Worm (Caenorhabditis elegans) whole organism, L4 larva: ENCODE measurements around the gene C14C6.2.
A peak's percentile ranks its signal among the peaks of the same experiment; 100 is the strongest.

Source experiments
- D1046.2 ChIP-seq: fragments of 200-800 bp; sonication (Bioruptor generic); IDR thresholded peaks from 2 replicates; pipeline ENCODE4 v1.3.6; 2022; ENCODE audit warnings: missing genetic modification characterization, missing compliant biosample characterization
- F10B5.3 ChIP-seq: sonication (generic microtip); optimal IDR thresholded peaks from 2 replicates; lab custom pipeline; 2016; ENCODE audit warnings: mild to moderate bottlenecking, missing genetic modification characterization, missing compliant biosample characterization
- F37D6.2 ChIP-seq: sonication (generic microtip); optimal IDR thresholded peaks from 2 replicates; lab custom pipeline; 2016; ENCODE audit warnings: mild to moderate bottlenecking, missing genetic modification characterization, missing compliant biosample characterization
- F49E8.2 ChIP-seq: sonication (generic microtip); optimal IDR thresholded peaks from 2 replicates; lab custom pipeline; 2016; ENCODE audit warnings: missing compliant biosample characterization, mild to moderate bottlenecking, missing genetic modification characterization, borderline replicate concordance
- R02D3.7 ChIP-seq: fragments of 150-350 bp; sonication (generic microtip); optimal IDR thresholded peaks from 3 replicates; lab custom pipeline; 2014; ENCODE audit warnings: missing biosample characterization, missing genetic modification characterization
- T26A8.4 ChIP-seq: fragments of 200-800 bp; sonication (Bioruptor generic); IDR thresholded peaks from 2 replicates; pipeline ENCODE4 v1.3.6; 2022; ENCODE audit warnings: missing genetic modification characterization, missing compliant biosample characterization
- Y5F2A.4 ChIP-seq: fragments of 200-800 bp; sonication (Bioruptor generic); optimal IDR thresholded peaks from 2 replicates; lab custom pipeline; 2018; ENCODE audit warnings: mild to moderate bottlenecking, missing genetic modification characterization, missing compliant biosample characterization
- Y75B8A.6 ChIP-seq: fragments of 200-800 bp; sonication (Bioruptor generic); IDR thresholded peaks from 2 replicates; pipeline ENCODE4 v1.3.6; 2022; ENCODE audit warnings: missing genetic modification reagents, missing genetic modification characterization, missing compliant biosample characterization
- ama-1 ChIP-seq: fragments of 150-350 bp; optimal IDR thresholded peaks from 2 replicates; lab custom pipeline; 2014; ENCODE audit warnings: inconsistent platforms, mixed read lengths
- ceh-20 ChIP-seq: fragments of 200-800 bp; sonication (Bioruptor generic); IDR thresholded peaks from 2 replicates; pipeline ENCODE4 v1.3.6; 2022; ENCODE audit warnings: missing genetic modification reagents, missing genetic modification characterization, missing compliant biosample characterization
- ceh-28 ChIP-seq: fragments of 150-350 bp; optimal IDR thresholded peaks from 2 replicates; lab custom pipeline; 2014; ENCODE audit warnings: missing biosample characterization, missing genetic modification reagents, missing genetic modification characterization
- ceh-44 ChIP-seq: fragments of 200-800 bp; sonication (Bioruptor generic); IDR thresholded peaks from 2 replicates; pipeline ENCODE4 v1.3.6; 2022; ENCODE audit warnings: missing genetic modification reagents, missing genetic modification characterization, missing compliant biosample characterization
- ceh-62 ChIP-seq: sonication (generic microtip); optimal IDR thresholded peaks from 2 replicates; lab custom pipeline; 2017; ENCODE audit warnings: missing biosample characterization, missing genetic modification characterization
- daf-12 ChIP-seq: fragments of 150-350 bp; optimal IDR thresholded peaks from 2 replicates; lab custom pipeline; 2014; ENCODE audit warnings: missing biosample characterization, missing genetic modification reagents, missing genetic modification characterization
- daf-19 ChIP-seq: fragments of 200-800 bp; sonication (Bioruptor generic); conservative IDR thresholded peaks from 2 replicates; pipeline ENCODE4 v1.3.6; 2022; ENCODE audit warnings: missing genetic modification characterization, missing compliant biosample characterization
- dmd-6 ChIP-seq: fragments of 200-800 bp; sonication (Bioruptor generic); IDR thresholded peaks from 2 replicates; pipeline ENCODE4 v1.3.6; 2022; ENCODE audit warnings: missing genetic modification reagents, missing genetic modification characterization, missing compliant biosample characterization
- dmd-8 ChIP-seq: fragments of 200-800 bp; sonication (Bioruptor generic); IDR thresholded peaks from 2 replicates; pipeline ENCODE4 v1.3.6; 2022; ENCODE audit warnings: missing genetic modification characterization, missing compliant biosample characterization
- dpl-1 ChIP-seq: fragments of 150-350 bp; optimal IDR thresholded peaks from 2 replicates; lab custom pipeline; 2014; ENCODE audit warnings: missing biosample characterization, missing genetic modification reagents, missing genetic modification characterization
- egl-43 ChIP-seq: fragments of 200-800 bp; sonication (Bioruptor generic); IDR thresholded peaks from 2 replicates; pipeline ENCODE4 v1.3.6; 2022; ENCODE audit warnings: missing genetic modification reagents, missing genetic modification characterization, missing compliant biosample characterization
- fos-1 ChIP-seq: fragments of 150-350 bp; optimal IDR thresholded peaks from 2 replicates; lab custom pipeline; 2014; ENCODE audit warnings: missing biosample characterization, missing genetic modification characterization
- hlh-30 ChIP-seq: sonication (generic microtip); optimal IDR thresholded peaks from 2 replicates; lab custom pipeline; 2017; ENCODE audit warnings: antibody characterized with exemption, mild to moderate bottlenecking, missing genetic modification characterization, missing compliant biosample characterization; ENCODE audit not compliant: insufficient read depth
- lin-13 ChIP-seq: fragments of 150-350 bp; optimal IDR thresholded peaks from 2 replicates; lab custom pipeline; 2014; ENCODE audit warnings: missing biosample characterization, missing genetic modification reagents, missing genetic modification characterization
- lin-15B ChIP-seq: fragments of 150-350 bp; sonication (generic microtip); optimal IDR thresholded peaks from 3 replicates; lab custom pipeline; 2014; ENCODE audit warnings: missing biosample characterization, missing genetic modification characterization
- lin-29 ChIP-seq: fragments of 200-800 bp; sonication (Bioruptor generic); IDR thresholded peaks from 2 replicates; pipeline ENCODE4 v1.3.6; 2022; ENCODE audit warnings: missing genetic modification reagents, missing genetic modification characterization, missing compliant biosample characterization
- lsy-2 ChIP-seq, 2 experiments: fragments of 150-350 bp in 1 of 2; sonication (generic microtip) in 1 of 2; optimal IDR thresholded peaks; 2 replicates each; lab custom pipeline; 2014 to 2017; ENCODE audit warnings: missing biosample characterization in 2 of 2, missing genetic modification characterization in 2 of 2
- madf-5 ChIP-seq, 2 experiments: fragments of 200-800 bp; sonication (Bioruptor generic); IDR thresholded peaks; 2 replicates each; pipeline ENCODE4 v1.3.6; 2022; ENCODE audit warnings: missing compliant biosample characterization in 2 of 2, missing genetic modification characterization in 2 of 2
- mdt-29 ChIP-seq: fragments of 200-800 bp; sonication (Bioruptor generic); IDR thresholded peaks from 2 replicates; pipeline ENCODE4 v1.3.6; 2022; ENCODE audit warnings: missing genetic modification reagents, missing genetic modification characterization, missing compliant biosample characterization
- mep-1 ChIP-seq: fragments of 150-350 bp; sonication (generic microtip); optimal IDR thresholded peaks from 3 replicates; lab custom pipeline; 2014; ENCODE audit warnings: missing biosample characterization, missing genetic modification characterization
- mes-2 ChIP-seq: sonication (generic microtip); optimal IDR thresholded peaks from 2 replicates; lab custom pipeline; 2016; ENCODE audit warnings: missing genotype, mild to moderate bottlenecking, missing genetic modification characterization, missing compliant biosample characterization; ENCODE audit not compliant: poor library complexity, severe bottlenecking
- nhr-102 ChIP-seq: sonication (generic microtip); optimal IDR thresholded peaks from 2 replicates; lab custom pipeline; 2016; ENCODE audit warnings: mild to moderate bottlenecking, missing genetic modification characterization, moderate library complexity, missing compliant biosample characterization
- nhr-28 ChIP-seq: fragments of 150-350 bp; optimal IDR thresholded peaks from 2 replicates; lab custom pipeline; 2014; ENCODE audit warnings: missing biosample characterization, missing genetic modification characterization
- nhr-76 ChIP-seq: fragments of 150-350 bp; optimal IDR thresholded peaks from 2 replicates; lab custom pipeline; 2014; ENCODE audit warnings: missing biosample characterization, missing genetic modification characterization
- pqm-1 ChIP-seq: sonication (generic microtip); optimal IDR thresholded peaks from 2 replicates; lab custom pipeline; 2017; ENCODE audit warnings: missing biosample characterization, missing genetic modification characterization
- tag-97 ChIP-seq: fragments of 200-800 bp; sonication (Bioruptor generic); IDR thresholded peaks from 2 replicates; pipeline ENCODE4 v1.3.6; 2022; ENCODE audit warnings: missing genetic modification characterization, missing compliant biosample characterization
- zfp-2 ChIP-seq: sonication (generic microtip); optimal IDR thresholded peaks from 2 replicates; lab custom pipeline; 2016; ENCODE audit warnings: mild to moderate bottlenecking, missing genetic modification characterization, missing compliant biosample characterization
- zip-2 ChIP-seq: fragments of 150-350 bp; optimal IDR thresholded peaks from 2 replicates; lab custom pipeline; 2014; ENCODE audit warnings: missing biosample characterization, missing genetic modification characterization

The C14C6.2 gene

ce11 chrV:562834-563233, at the start of gene C14C6.2:
Gene C14C6.2, plus strand, starts transcription at chrV:563134.
- no peak for TF ChIP-seq F10B5.3 (tag; lab: Kevin White, UChicago)
- TF ChIP-seq D1046.2 (GFP tag; lab: Robert Waterston, UW): no peak
- TF ChIP-seq, all 104 proteins: peak for 0

ce11 chrV:519445-519844, 43.5 kb upstream of the C14C6.2 start, which contains the start of gene nhr-210:
Gene nhr-210, minus strand, starts transcription at chrV:519545.
- peak; percentile 12 for TF ChIP-seq pqm-1
- peak; percentile 36 for TF ChIP-seq nhr-28 (tag; lab: Kevin White, UChicago)
- no peak for TF ChIP-seq zip-2 (tag; lab: Kevin White, UChicago)
- peak; percentile 77 for TF ChIP-seq nhr-102 (tag; lab: Kevin White, UChicago)
- TF ChIP-seq nhr-76: no peak
- TF ChIP-seq ceh-28 (tag; lab: Kevin White, UChicago): no peak
- no peak for TF ChIP-seq F49E8.2 (tag; lab: Kevin White, UChicago)

ce11 chrV:521517-521916, 41.4 kb upstream of the C14C6.2 start, which contains the start of gene srw-107:
Gene srw-107, minus strand, starts transcription at chrV:521617.
- TF ChIP-seq R02D3.7 (tag; lab: Kevin White, UChicago) (no peak), F10B5.3 (tag; lab: Kevin White, UChicago) (no peak), lin-29 (GFP tag; lab: Robert Waterston, UW) (no peak), madf-5 (GFP tag; IDR thresholded peaks at IDR 0.05; lab: Robert Waterston, UW) (no peak), ceh-20 (no peak), fos-1 (no peak), dmd-8 (no peak), dmd-6 (GFP tag; lab: Robert Waterston, UW) (no peak), daf-19 (no peak), mdt-29 (no peak), daf-12 (no peak), egl-43 (GFP tag; lab: Robert Waterston, UW) (no peak), mep-1 (no peak)

- TF ChIP-seq ama-1 (no peak), nhr-28 (tag; lab: Kevin White, UChicago) (peak; percentile 65), hlh-30 (peak; percentile 15), dpl-1 (GFP tag; lab: Kevin White, UChicago) (no peak), dmd-6 (GFP tag; lab: Robert Waterston, UW) (peak; percentile 77), Y5F2A.4 (no peak), tag-97 (no peak), F37D6.2 (tag; lab: Kevin White, UChicago) (no peak)
These were observed 38.9 kb upstream of the C14C6.2 start, which contains the start of gene lipl-3 for ce11 chrV:524058-524457. Gene lipl-3, minus strand, starts transcription at chrV:524218.

- TF ChIP-seq Y75B8A.6 (GFP tag; lab: Robert Waterston, UW): no peak
- no peak for TF ChIP-seq mes-2 (tag; lab: Kevin White, UChicago)
- TF ChIP-seq zfp-2 (tag; lab: Kevin White, UChicago): no peak
- no peak for TF ChIP-seq ceh-44
- TF ChIP-seq T26A8.4 (GFP tag; lab: Robert Waterston, UW): no peak
- TF ChIP-seq lin-13 (GFP tag; lab: Kevin White, UChicago): no peak
- no peak for TF ChIP-seq lin-15B (tag; lab: Kevin White, UChicago)
- TF ChIP-seq lsy-2 (tag; optimal IDR thresholded peaks at IDR 0.05; lab: Kevin White, UChicago): no peak
- no peak for TF ChIP-seq ceh-62 (tag; lab: Kevin White, UChicago)
- TF ChIP-seq lin-29 (GFP tag; lab: Robert Waterston, UW): no peak
These were observed 37.9 kb upstream of the C14C6.2 start, which contains the start of gene R11G11.16 for ce11 chrV:525040-525439. Gene R11G11.16, minus strand, starts transcription at chrV:525140.
